Worm (Caenorhabditis elegans): Measurements from ENCODE around the gene exos-4.2.

exos-4.2 gene

DNA sequence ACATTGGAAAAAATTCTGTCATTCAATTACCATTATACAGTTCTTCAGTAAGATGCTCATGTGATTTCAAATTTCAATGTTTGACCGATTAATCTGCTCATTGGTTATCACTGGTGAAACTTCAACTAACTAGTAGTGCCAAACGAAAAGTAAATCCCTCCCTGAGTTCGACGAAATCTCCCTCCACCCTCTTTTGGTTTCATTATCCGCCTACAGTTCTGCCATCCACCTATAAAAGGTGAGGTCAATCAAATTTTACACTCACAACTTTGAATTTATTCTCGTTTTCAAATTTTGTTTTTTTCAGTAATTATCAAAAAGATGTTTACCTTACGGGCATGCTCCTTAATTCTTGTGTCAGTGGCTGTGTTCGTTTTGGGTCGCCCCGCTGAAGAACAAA, 17.4 kb upstream of the exos-4.2 start, which contains the start of gene far-8:
Gene far-8, plus strand, starts transcription at position 301 of the 400 bp plus-strand sequence.
- TF ChIP-seq aly-1 (tag; optimal IDR thresholded peaks at IDR 0.05): no peak
- no peak for TF ChIP-seq flt-1 (GFP tag; IDR thresholded peaks at IDR 0.05)
- no peak for TF ChIP-seq hmbx-1 (tag; optimal IDR thresholded peaks at IDR 0.05)
- no peak for TF ChIP-seq tbx-11 (GFP tag; IDR thresholded peaks at IDR 0.05)
- TF ChIP-seq ets-7 (tag; optimal IDR thresholded peaks at IDR 0.05): no peak
- TF ChIP-seq hnd-1 (tag; optimal IDR thresholded peaks at IDR 0.05): no peak
- TF ChIP-seq scrt-1 (GFP tag; IDR thresholded peaks at IDR 0.05): no peak

- peak; percentile 23 for TF ChIP-seq hmg-4 (GFP tag; optimal IDR thresholded peaks at IDR 0.05)
- no peak for TF ChIP-seq tbx-11 (GFP tag; IDR thresholded peaks at IDR 0.05)
These were observed 16.0 kb upstream of the exos-4.2 start for ce11 chrIII:843999-844398.

ce11 chrIII:844577-844976, 15.4 kb upstream of the exos-4.2 start:
- TF ChIP-seq hmbx-1 (tag; optimal IDR thresholded peaks at IDR 0.05) (no peak), ama-1 (optimal IDR thresholded peaks at IDR 0.05) (no peak), hnd-1 (tag; optimal IDR thresholded peaks at IDR 0.05) (no peak), pes-1 (GFP tag; IDR thresholded peaks at IDR 0.05) (no peak), ceh-36 (tag; optimal IDR thresholded peaks at IDR 0.05) (no peak), tbx-11 (GFP tag; IDR thresholded peaks at IDR 0.05) (no peak), F13C5.2 (tag; optimal IDR thresholded peaks at IDR 0.05) (no peak), scrt-1 (GFP tag; IDR thresholded peaks at IDR 0.05) (no peak), aly-1 (tag; optimal IDR thresholded peaks at IDR 0.05) (no peak), flt-1 (GFP tag; IDR thresholded peaks at IDR 0.05) (no peak), sea-1 (GFP tag; conservative IDR thresholded peaks at IDR 0.05) (no peak), hmg-4 (GFP tag; optimal IDR thresholded peaks at IDR 0.05) (no peak), B0310.2 (tag; optimal IDR thresholded peaks at IDR 0.05) (no peak), tbx-37 (GFP tag; conservative IDR thresholded peaks at IDR 0.05) (no peak), ets-7 (tag; optimal IDR thresholded peaks at IDR 0.05) (no peak)

ce11 chrIII:845485-845884, 14.5 kb upstream of the exos-4.2 start, which contains the start of gene K02F3.2:
Gene K02F3.2, plus strand, starts transcription at chrIII:845841.
- TF ChIP-seq hmbx-1 (tag; optimal IDR thresholded peaks at IDR 0.05): no peak
- TF ChIP-seq F13C5.2 (tag; optimal IDR thresholded peaks at IDR 0.05): no peak
- no peak for TF ChIP-seq ets-7 (tag; optimal IDR thresholded peaks at IDR 0.05)
- no peak for TF ChIP-seq ama-1 (optimal IDR thresholded peaks at IDR 0.05)
- TF ChIP-seq ceh-36 (tag; optimal IDR thresholded peaks at IDR 0.05): no peak
- no peak for TF ChIP-seq flt-1 (GFP tag; IDR thresholded peaks at IDR 0.05)
- TF ChIP-seq B0310.2 (tag; optimal IDR thresholded peaks at IDR 0.05): no peak
- no peak for TF ChIP-seq tbx-37 (GFP tag; conservative IDR thresholded peaks at IDR 0.05)
- no peak for TF ChIP-seq tbx-11 (GFP tag; IDR thresholded peaks at IDR 0.05)
- no peak for TF ChIP-seq hnd-1 (tag; optimal IDR thresholded peaks at IDR 0.05)
- TF ChIP-seq sea-1 (GFP tag; conservative IDR thresholded peaks at IDR 0.05): no peak
- no peak for TF ChIP-seq aly-1 (tag; optimal IDR thresholded peaks at IDR 0.05)
- TF ChIP-seq ceh-13 (GFP tag; optimal IDR thresholded peaks at IDR 0.05): no peak
- TF ChIP-seq tra-4 (tag; optimal IDR thresholded peaks at IDR 0.05): no peak
- no peak for TF ChIP-seq pes-1 (GFP tag; IDR thresholded peaks at IDR 0.05)
- TF ChIP-seq hmg-4 (GFP tag; optimal IDR thresholded peaks at IDR 0.05): no peak
- no peak for TF ChIP-seq scrt-1 (GFP tag; IDR thresholded peaks at IDR 0.05)

ce11 chrIII:852296-852695, 7.7 kb upstream of the exos-4.2 start, which contains the start of gene moma-1:
Gene moma-1, minus strand, starts transcription at chrIII:852396.
- TF ChIP-seq F13C5.2 (tag; optimal IDR thresholded peaks at IDR 0.05) (no peak), ceh-36 (tag; optimal IDR thresholded peaks at IDR 0.05) (no peak), scrt-1 (GFP tag; IDR thresholded peaks at IDR 0.05) (no peak), ets-7 (tag; optimal IDR thresholded peaks at IDR 0.05) (no peak), tbx-11 (GFP tag; IDR thresholded peaks at IDR 0.05) (no peak), hnd-1 (tag; optimal IDR thresholded peaks at IDR 0.05) (no peak), pes-1 (GFP tag; IDR thresholded peaks at IDR 0.05) (no peak), aly-1 (tag; optimal IDR thresholded peaks at IDR 0.05) (no peak)

DNA sequence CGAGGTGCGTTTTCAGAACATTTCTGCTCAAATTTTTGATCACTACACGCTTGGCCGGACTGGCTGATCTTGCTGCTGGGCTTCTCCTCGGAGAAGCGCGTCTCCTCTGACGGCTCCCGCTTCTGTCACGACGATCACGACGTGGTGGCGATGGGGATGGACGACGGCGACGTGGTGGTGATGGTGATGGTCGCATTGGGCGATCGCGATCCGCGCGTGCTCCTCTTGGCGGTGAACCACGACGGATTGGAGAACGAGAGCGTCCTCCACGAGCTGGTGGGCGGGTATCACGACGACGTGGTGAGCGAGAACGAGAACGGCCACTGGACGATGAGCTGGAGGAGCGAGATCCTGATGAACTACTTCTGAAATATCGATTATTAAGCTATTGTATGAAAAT, 6.6 kb upstream of the exos-4.2 start:
- no peak for TF ChIP-seq pes-1 (GFP tag; IDR thresholded peaks at IDR 0.05)
- no peak for TF ChIP-seq F13C5.2 (tag; optimal IDR thresholded peaks at IDR 0.05)
- TF ChIP-seq hmg-4 (GFP tag; optimal IDR thresholded peaks at IDR 0.05): no peak
- no peak for TF ChIP-seq ceh-13 (GFP tag; optimal IDR thresholded peaks at IDR 0.05)
- TF ChIP-seq ets-7 (tag; optimal IDR thresholded peaks at IDR 0.05): no peak
- no peak for TF ChIP-seq sea-1 (GFP tag; conservative IDR thresholded peaks at IDR 0.05)
- TF ChIP-seq ama-1 (optimal IDR thresholded peaks at IDR 0.05): no peak
- no peak for TF ChIP-seq hnd-1 (tag; optimal IDR thresholded peaks at IDR 0.05)
- TF ChIP-seq tbx-37 (GFP tag; conservative IDR thresholded peaks at IDR 0.05): no peak
- TF ChIP-seq flt-1 (GFP tag; IDR thresholded peaks at IDR 0.05): no peak

DNA sequence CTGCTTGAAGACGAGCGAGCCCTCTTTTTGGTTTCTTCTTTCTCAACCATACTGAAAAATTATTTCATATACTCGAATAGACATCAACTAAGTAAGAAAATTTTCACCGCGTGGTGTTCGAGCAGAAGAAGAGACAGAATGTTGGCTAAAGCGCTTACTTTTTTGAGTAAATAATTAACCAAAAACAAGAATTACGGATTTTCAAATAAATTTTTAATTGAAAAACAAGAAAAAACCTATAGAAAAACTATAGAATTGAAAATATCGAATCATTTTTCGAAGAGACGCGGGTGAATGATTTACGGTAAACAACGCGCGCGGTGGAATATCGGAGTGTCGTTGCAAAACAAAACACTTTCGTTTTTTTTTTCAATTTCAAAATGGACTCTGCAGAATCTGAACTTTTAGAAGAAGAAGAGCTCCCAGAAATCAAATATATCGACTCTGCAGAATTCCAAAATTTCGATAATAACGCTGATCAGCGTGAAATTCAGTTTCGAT, 6.1 kb upstream of the exos-4.2 start, which contains the start of the genes rnp-5 and tag-51:
Gene rnp-5, minus strand, starts transcription at position 51 of the 501 bp plus-strand sequence.
Gene tag-51, plus strand, starts transcription at position 363 of the 501 bp plus-strand sequence.
- TF ChIP-seq sea-1 (GFP tag; conservative IDR thresholded peaks at IDR 0.05) (no peak), ama-1 (optimal IDR thresholded peaks at IDR 0.05) (no peak), B0310.2 (tag; optimal IDR thresholded peaks at IDR 0.05) (no peak), hnd-1 (tag; optimal IDR thresholded peaks at IDR 0.05) (no peak), ets-7 (tag; optimal IDR thresholded peaks at IDR 0.05) (no peak), ceh-36 (tag; optimal IDR thresholded peaks at IDR 0.05) (no peak), scrt-1 (GFP tag; IDR thresholded peaks at IDR 0.05) (no peak), tra-4 (tag; optimal IDR thresholded peaks at IDR 0.05) (no peak), ceh-13 (GFP tag; optimal IDR thresholded peaks at IDR 0.05) (no peak), hmbx-1 (tag; optimal IDR thresholded peaks at IDR 0.05) (no peak), flt-1 (GFP tag; IDR thresholded peaks at IDR 0.05) (no peak), aly-1 (tag; optimal IDR thresholded peaks at IDR 0.05) (no peak), pes-1 (GFP tag; IDR thresholded peaks at IDR 0.05) (no peak), F13C5.2 (tag; optimal IDR thresholded peaks at IDR 0.05) (no peak), tbx-11 (GFP tag; IDR thresholded peaks at IDR 0.05) (no peak), tbx-37 (GFP tag; conservative IDR thresholded peaks at IDR 0.05) (no peak), hmg-4 (GFP tag; optimal IDR thresholded peaks at IDR 0.05) (no peak)
